Worm (Caenorhabditis elegans): ENCODE data around the gene T28C12.6.

ce11 chrV:6335226-6335625, 693 bp downstream of the T28C12.6 start:
- TF ChIP-seq snu-23 (GFP tag; optimal IDR thresholded peaks at IDR 0.05) (no peak), unc-62 (GFP tag; optimal IDR thresholded peaks at IDR 0.05) (no peak), lsy-2 (tag; optimal IDR thresholded peaks at IDR 0.05) (no peak), ces-1 (GFP tag; optimal IDR thresholded peaks at IDR 0.05) (no peak), mep-1 (tag; optimal IDR thresholded peaks at IDR 0.05) (no peak), sox-4 (tag; optimal IDR thresholded peaks at IDR 0.05) (no peak), nhr-11 (tag; optimal IDR thresholded peaks at IDR 0.05) (no peak)

Data from whole organism, L1 larva.